Comparison of ENCODE assay signal across 8 worm cellular contexts in genomic region chrIV:10341618-10342360, ce11.
A peak's percentile ranks its signal among the peaks of the same experiment; 100 is the strongest.
TF ChIP-seq lines count a peak whose summit lies in the region.

No protein-coding gene starts in this region.

TF ChIP-seq in whole organism, L1 larva, 84 proteins besides CTCF, POLR2A, EP300 and RAD21 (continues in another document):
- peak; percentile 9 for TF ChIP-seq mef-2 (tag; optimal IDR thresholded peaks at IDR 0.05; lab: Kevin White, UChicago)
- peak; percentile 64 for TF ChIP-seq lin-39 (tag; optimal IDR thresholded peaks at IDR 0.05; lab: Kevin White, UChicago)
- peak in 1 of 3 experiments; percentile 53 for TF ChIP-seq ceh-82 (tag; optimal IDR thresholded peaks at IDR 0.05; lab: Kevin White, UChicago)
- TF ChIP-seq unc-86 (tag; optimal IDR thresholded peaks at IDR 0.05; lab: Kevin White, UChicago), result peak; percentile 62
- peak; percentile 48 for TF ChIP-seq fkh-10 (GFP tag; optimal IDR thresholded peaks at IDR 0.05; lab: Kevin White, UChicago)
- TF ChIP-seq ces-1 (GFP tag; optimal IDR thresholded peaks at IDR 0.05; lab: Kevin White, UChicago), result peak; percentile 34
- TF ChIP-seq efl-3 (GFP tag; optimal IDR thresholded peaks at IDR 0.05; lab: Kevin White, UChicago), result no peak
- TF ChIP-seq rnt-1 (tag; optimal IDR thresholded peaks at IDR 0.05; lab: Kevin White, UChicago), result peak; percentile 72
- peak; percentile 30 for TF ChIP-seq mep-1 (tag; optimal IDR thresholded peaks at IDR 0.05; lab: Kevin White, UChicago)
- no peak for TF ChIP-seq mab-9 (GFP tag; IDR thresholded peaks at IDR 0.05; lab: Robert Waterston, UW)
- peak; percentile 9 for TF ChIP-seq lin-14 (GFP tag; optimal IDR thresholded peaks at IDR 0.05; lab: Kevin White, UChicago)

TF ChIP-seq in whole organism, L2 larva, 48 proteins besides CTCF, POLR2A, EP300 and RAD21 (continues in another document):
- TF ChIP-seq mdl-1 (tag; optimal IDR thresholded peaks at IDR 0.05; lab: Kevin White, UChicago) (peak in 1 of 2 experiments; percentile 36), mbf-1 (tag; optimal IDR thresholded peaks at IDR 0.05; lab: Kevin White, UChicago) (no peak), skn-1 (tag; optimal IDR thresholded peaks at IDR 0.05; lab: Kevin White, UChicago) (no peak), sma-9 (GFP tag; optimal IDR thresholded peaks at IDR 0.05; lab: Kevin White, UChicago) (peak; percentile 28), sma-9 (tag; optimal IDR thresholded peaks at IDR 0.05; lab: Kevin White, UChicago) (no peak), ztf-1 (GFP tag; conservative IDR thresholded peaks at IDR 0.05; lab: Robert Waterston, UW) (no peak), unc-39 (tag; optimal IDR thresholded peaks at IDR 0.05; lab: Kevin White, UChicago) (no peak), Y55F3AM.14 (GFP tag; optimal IDR thresholded peaks at IDR 0.05; lab: Kevin White, UChicago) (peak; percentile 57), nhr-129 (tag; optimal IDR thresholded peaks at IDR 0.05; lab: Kevin White, UChicago) (peak; percentile 34), lin-11 (tag; optimal IDR thresholded peaks at IDR 0.05; lab: Kevin White, UChicago) (peak; percentile 23), aly-2 (tag; optimal IDR thresholded peaks at IDR 0.05; lab: Kevin White, UChicago) (no peak), C34F6.9 (tag; optimal IDR thresholded peaks at IDR 0.05; lab: Kevin White, UChicago) (peak; percentile 40)

TF ChIP-seq in whole organism, L3 larva, 47 proteins besides CTCF, POLR2A, EP300 and RAD21 (continues in another document):
- TF ChIP-seq nhr-43 (tag; optimal IDR thresholded peaks at IDR 0.05; lab: Kevin White, UChicago; ENCODE audit: poor library complexity, severe bottlenecking) (no peak), ZK546.5 (tag; optimal IDR thresholded peaks at IDR 0.05; lab: Kevin White, UChicago) (no peak), nhr-11 (tag; optimal IDR thresholded peaks at IDR 0.05; lab: Kevin White, UChicago) (no peak), fkh-10 (GFP tag; optimal IDR thresholded peaks at IDR 0.05; lab: Kevin White, UChicago) (peak; percentile 42), ama-1 (optimal IDR thresholded peaks at IDR 0.05; lab: Kevin White, UChicago) (peak; percentile 64), lin-39 (tag; optimal IDR thresholded peaks at IDR 0.05; lab: Kevin White, UChicago) (peak; percentile 96), fos-1 (tag; optimal IDR thresholded peaks at IDR 0.05; lab: Kevin White, UChicago) (no peak), ztf-11 (tag; optimal IDR thresholded peaks at IDR 0.05; lab: Kevin White, UChicago) (no peak), hmg-11 (tag; optimal IDR thresholded peaks at IDR 0.05; lab: Kevin White, UChicago) (peak; percentile 21), nfya-1 (tag; optimal IDR thresholded peaks at IDR 0.05; lab: Kevin White, UChicago; ENCODE audit: insufficient read depth) (peak; percentile 38), snpc-4 (tag; optimal IDR thresholded peaks at IDR 0.05; lab: Kevin White, UChicago) (no peak), mdl-1 (tag; optimal IDR thresholded peaks at IDR 0.05; lab: Kevin White, UChicago) (no peak)

TF ChIP-seq in whole organism, L4 larva, 104 proteins besides CTCF, POLR2A, EP300 and RAD21 (continues in another document):
- TF ChIP-seq fkh-10 (GFP tag; optimal IDR thresholded peaks at IDR 0.05; lab: Kevin White, UChicago) (peak; percentile 35), egl-43 (GFP tag; IDR thresholded peaks at IDR 0.05; lab: Robert Waterston, UW) (0 out of 2 replicates have a peak, but pooled peaks have one; percentile 17), daf-8 (GFP tag; IDR thresholded peaks at IDR 0.05; lab: Robert Waterston, UW) (no peak), unc-130 (GFP tag; optimal IDR thresholded peaks at IDR 0.05; lab: Kevin White, UChicago) (no peak), daf-19 (GFP tag; conservative IDR thresholded peaks at IDR 0.05; lab: Robert Waterston, UW) (no peak), gei-8 (GFP tag; optimal IDR thresholded peaks at IDR 0.05; lab: Kevin White, UChicago) (no peak), Y5F2A.4 (GFP tag; optimal IDR thresholded peaks at IDR 0.05; lab: Kevin White, UChicago) (no peak), F37D6.2 (tag; optimal IDR thresholded peaks at IDR 0.05; lab: Kevin White, UChicago) (peak; percentile 1), unc-62 (GFP tag; optimal IDR thresholded peaks at IDR 0.05 in 1 of 2; lab: Kevin White, UChicago) (peak in 1 of 2 experiments; percentile 73), unc-62 (tag; optimal IDR thresholded peaks at IDR 0.05; lab: Kevin White, UChicago) (no peak), snpc-4 (tag; optimal IDR thresholded peaks at IDR 0.05; lab: Kevin White, UChicago) (no peak)

TF ChIP-seq in whole organism, early embryonic, 17 proteins besides CTCF, POLR2A, EP300 and RAD21:
- no peak for TF ChIP-seq pes-1 (GFP tag; IDR thresholded peaks at IDR 0.05; lab: Robert Waterston, UW)
- TF ChIP-seq ceh-36 (tag; optimal IDR thresholded peaks at IDR 0.05; lab: Kevin White, UChicago), result no peak
- 0 out of 2 replicates have a peak, but pooled peaks have one; percentile 24 for TF ChIP-seq tbx-11 (GFP tag; IDR thresholded peaks at IDR 0.05; lab: Robert Waterston, UW)
- no peak for TF ChIP-seq flt-1 (GFP tag; IDR thresholded peaks at IDR 0.05; lab: Robert Waterston, UW)
- no peak for TF ChIP-seq hnd-1 (tag; optimal IDR thresholded peaks at IDR 0.05; lab: Kevin White, UChicago)

TF ChIP-seq in whole organism, late embryonic, 69 proteins besides CTCF, POLR2A, EP300 and RAD21:
- peak; percentile 52 for TF ChIP-seq pqm-1 (tag; optimal IDR thresholded peaks at IDR 0.05; lab: Kevin White, UChicago)
- no peak for TF ChIP-seq ets-4 (tag; optimal IDR thresholded peaks at IDR 0.05; lab: Kevin White, UChicago)
- no peak for TF ChIP-seq hlh-6 (tag; optimal IDR thresholded peaks at IDR 0.05; lab: Kevin White, UChicago)
- peak; percentile 35 for TF ChIP-seq sox-4 (tag; optimal IDR thresholded peaks at IDR 0.05; lab: Kevin White, UChicago)
- peak; percentile 37 for TF ChIP-seq unc-42 (tag; optimal IDR thresholded peaks at IDR 0.05; lab: Kevin White, UChicago)
- peak; percentile 64 for TF ChIP-seq fax-1 (tag; optimal IDR thresholded peaks at IDR 0.05; lab: Kevin White, UChicago)
- TF ChIP-seq ref-2 (tag; optimal IDR thresholded peaks at IDR 0.05; lab: Kevin White, UChicago), result peak; percentile 29
- no peak for TF ChIP-seq mec-3 (tag; optimal IDR thresholded peaks at IDR 0.05; lab: Kevin White, UChicago; ENCODE audit: borderline replicate concordance)
- peak; percentile 26 for TF ChIP-seq sdc-2 (tag; optimal IDR thresholded peaks at IDR 0.05; lab: Kevin White, UChicago)
- peak; percentile 55 for TF ChIP-seq ceh-31 (tag; optimal IDR thresholded peaks at IDR 0.05; lab: Kevin White, UChicago)
- TF ChIP-seq ceh-18 (tag; optimal IDR thresholded peaks at IDR 0.05; lab: Kevin White, UChicago), result peak; percentile 68
- peak; percentile 63 for TF ChIP-seq nfya-1 (tag; optimal IDR thresholded peaks at IDR 0.05; lab: Kevin White, UChicago)
- TF ChIP-seq ceh-34 (tag; optimal IDR thresholded peaks at IDR 0.05; lab: Kevin White, UChicago), result peak; percentile 35

TF ChIP-seq in whole organism, mixed stage, embryonic, 35 proteins besides CTCF, POLR2A, EP300 and RAD21:
- no peak for TF ChIP-seq unc-62 (GFP tag; optimal IDR thresholded peaks at IDR 0.05; lab: Kevin White, UChicago)
- peak; percentile 14 for TF ChIP-seq ces-1 (GFP tag; optimal IDR thresholded peaks at IDR 0.05; lab: Kevin White, UChicago)

TF ChIP-seq in whole organism, young adult, 124 proteins besides CTCF, POLR2A, EP300 and RAD21:
- TF ChIP-seq mel-28 (tag; optimal IDR thresholded peaks at IDR 0.05; lab: Kevin White, UChicago; ENCODE audit: borderline replicate concordance) (no peak), egrh-3 (GFP tag; IDR thresholded peaks at IDR 0.05; lab: Robert Waterston, UW) (0 out of 2 replicates have a peak, but pooled peaks have one; percentile 48), K12H6.12 (tag; optimal IDR thresholded peaks at IDR 0.05; lab: Kevin White, UChicago) (peak; percentile 36), F49E8.2 (tag; optimal IDR thresholded peaks at IDR 0.05; lab: Kevin White, UChicago; ENCODE audit: insufficient read depth) (no peak), madf-3 (GFP tag; IDR thresholded peaks at IDR 0.05; lab: Robert Waterston, UW) (no peak), snpc-4 (GFP tag; optimal IDR thresholded peaks at IDR 0.05; lab: Kevin White, UChicago) (no peak), snpc-4 (tag; optimal IDR thresholded peaks at IDR 0.05; lab: Kevin White, UChicago) (peak in 2 of 4 experiments; percentile 7 to 18), ztf-28 (GFP tag; IDR thresholded peaks at IDR 0.05; lab: Robert Waterston, UW) (no peak), ccch-3 (GFP tag; optimal IDR thresholded peaks at IDR 0.05; lab: Kevin White, UChicago) (no peak), ceh-91 (GFP tag; IDR thresholded peaks at IDR 0.05; lab: Robert Waterston, UW) (no peak), F10E7.11 (tag; optimal IDR thresholded peaks at IDR 0.05; lab: Kevin White, UChicago) (no peak), B0035.1 (tag; optimal IDR thresholded peaks at IDR 0.05; lab: Kevin White, UChicago) (peak; percentile 20), die-1 (tag; optimal IDR thresholded peaks at IDR 0.05; lab: Kevin White, UChicago) (peak; percentile 3), unc-62 (GFP tag; optimal IDR thresholded peaks at IDR 0.05; lab: Kevin White, UChicago) (no peak), F23B12.7 (tag; optimal IDR thresholded peaks at IDR 0.05; lab: Kevin White, UChicago; ENCODE audit: insufficient read depth) (peak; percentile 19), sea-2 (GFP tag; IDR thresholded peaks at IDR 0.05; lab: Robert Waterston, UW) (no peak), lin-35 (GFP tag; optimal IDR thresholded peaks at IDR 0.05; lab: Kevin White, UChicago) (peak in 1 of 3 experiments; percentile 43), xnd-1 (tag; optimal IDR thresholded peaks at IDR 0.05; lab: Kevin White, UChicago) (no peak), zfh-2 (GFP tag; conservative IDR thresholded peaks at IDR 0.05; lab: Robert Waterston, UW) (peak; percentile 76), ztf-18 (tag; optimal IDR thresholded peaks at IDR 0.05; lab: Kevin White, UChicago) (peak; percentile 14), ceh-79 (tag; optimal IDR thresholded peaks at IDR 0.05; lab: Kevin White, UChicago) (no peak)
